Worm (Caenorhabditis elegans): ENCODE results near the gene T11F9.7.

- TF ChIP-seq let-607 (tag; optimal IDR thresholded peaks at IDR 0.05), result no peak
- no peak for TF ChIP-seq ccch-3 (GFP tag; optimal IDR thresholded peaks at IDR 0.05)
- TF ChIP-seq dox-1 (GFP tag; IDR thresholded peaks at IDR 0.05), result no peak
- TF ChIP-seq hmg-20 (GFP tag; IDR thresholded peaks at IDR 0.05), result no peak
- no peak for TF ChIP-seq somi-1 (GFP tag; optimal IDR thresholded peaks at IDR 0.05)
- no peak for TF ChIP-seq mes-4 (tag; optimal IDR thresholded peaks at IDR 0.05)
- TF ChIP-seq nhr-120 (GFP tag; IDR thresholded peaks at IDR 0.05), result no peak
- no peak for TF ChIP-seq sptf-2 (GFP tag; optimal IDR thresholded peaks at IDR 0.05)
- TF ChIP-seq mel-28 (tag; optimal IDR thresholded peaks at IDR 0.05; ENCODE audit: borderline replicate concordance), result no peak
- no peak for TF ChIP-seq ceh-79 (tag; optimal IDR thresholded peaks at IDR 0.05)
- TF ChIP-seq pha-4 (tag; optimal IDR thresholded peaks at IDR 0.05), result no peak
- no peak for TF ChIP-seq nfya-1 (tag; optimal IDR thresholded peaks at IDR 0.05; ENCODE audit: borderline replicate concordance, insufficient read depth)
- no peak for TF ChIP-seq unc-62 (GFP tag; optimal IDR thresholded peaks at IDR 0.05)
- TF ChIP-seq Y56A3A.18 (GFP tag; IDR thresholded peaks at IDR 0.05), result no peak
These were observed 36.5 kb upstream of the T11F9.7 start for ce11 chrV:11439202-11439601.
